Worm (Caenorhabditis elegans) whole organism, L2 larva: ENCODE results near the gene F33A8.4.

Source experiments
- F13H6.1 ChIP-seq: sonication (generic microtip); optimal IDR thresholded peaks from 2 replicates; lab custom pipeline; 2016; ENCODE audit warnings: missing genetic modification characterization, missing compliant biosample characterization
- aly-2 ChIP-seq: fragments of 150-350 bp; optimal IDR thresholded peaks from 2 replicates; lab custom pipeline; 2014; ENCODE audit warnings: missing biosample characterization, missing genetic modification characterization
- lsy-2 ChIP-seq, 2 experiments: fragments of 150-350 bp in 1 of 2; sonication (generic microtip) in 1 of 2; optimal IDR thresholded peaks; 2 replicates each; lab custom pipeline; 2014 to 2017; ENCODE audit warnings: missing biosample characterization in 2 of 2, missing genetic modification characterization in 2 of 2
- mbf-1 ChIP-seq: sonication (generic microtip); optimal IDR thresholded peaks from 2 replicates; lab custom pipeline; 2017; ENCODE audit warnings: missing biosample characterization, missing genetic modification characterization
- nhr-11 ChIP-seq: fragments of 150-350 bp; optimal IDR thresholded peaks from 2 replicates; lab custom pipeline; 2014; ENCODE audit warnings: missing biosample characterization, missing genetic modification characterization
- nhr-12 ChIP-seq: fragments of 150-350 bp; optimal IDR thresholded peaks from 2 replicates; lab custom pipeline; 2014; ENCODE audit warnings: missing biosample characterization, missing genetic modification characterization
- unc-39 ChIP-seq: fragments of 150-350 bp; optimal IDR thresholded peaks from 2 replicates; lab custom pipeline; 2014; ENCODE audit warnings: missing biosample characterization, missing genetic modification characterization
- ztf-4 ChIP-seq: fragments of 150-350 bp; optimal IDR thresholded peaks from 2 replicates; lab custom pipeline; 2014; ENCODE audit warnings: missing biosample characterization, missing genetic modification characterization

- TF ChIP-seq unc-39 (tag; lab: Kevin White, UChicago) (no peak), F13H6.1 (tag; lab: Kevin White, UChicago) (no peak), nhr-11 (tag; lab: Kevin White, UChicago) (no peak), mbf-1 (tag; lab: Kevin White, UChicago) (no peak), aly-2 (tag; lab: Kevin White, UChicago) (no peak), lsy-2 (tag; optimal IDR thresholded peaks at IDR 0.05; lab: Kevin White, UChicago) (no peak), nhr-12 (tag; lab: Kevin White, UChicago) (no peak), ztf-4 (tag; lab: Kevin White, UChicago) (no peak)
Observed at ce11 chrII:11094431-11094830, 45.6 kb upstream of the F33A8.4 start.
